Worm (Caenorhabditis elegans) whole organism, L3 larva: Measurements from ENCODE around the gene sek-3.
A peak's percentile ranks its signal among the peaks of the same experiment; 100 is the strongest.

ENCODE experiments used
- ama-1 ChIP-seq: fragments of 150-350 bp; optimal IDR thresholded peaks from 2 replicates; lab custom pipeline; 2018
- egl-27 ChIP-seq: sonication (generic microtip); optimal IDR thresholded peaks from 4 replicates; lab custom pipeline; 2017; ENCODE audit warnings: missing biosample characterization, missing genetic modification reagents, missing genetic modification characterization
- lin-15B ChIP-seq: fragments of 150-350 bp; optimal IDR thresholded peaks from 2 replicates; lab custom pipeline; 2014; ENCODE audit warnings: missing biosample characterization, missing genetic modification characterization
- lin-39 ChIP-seq: fragments of 150-350 bp; optimal IDR thresholded peaks from 2 replicates; lab custom pipeline; 2018; ENCODE audit warnings: missing biosample characterization, missing genetic modification reagents, missing genetic modification characterization
- mdl-1 ChIP-seq: fragments of 150-350 bp; optimal IDR thresholded peaks from 2 replicates; lab custom pipeline; 2014; ENCODE audit warnings: missing biosample characterization, missing genetic modification characterization
- nhr-12 ChIP-seq: fragments of 150-350 bp; optimal IDR thresholded peaks from 2 replicates; lab custom pipeline; 2014; ENCODE audit warnings: missing biosample characterization, missing genetic modification characterization
- nhr-76 ChIP-seq: fragments of 150-350 bp; sonication (generic microtip); optimal IDR thresholded peaks from 5 replicates; lab custom pipeline; 2014; ENCODE audit warnings: missing biosample characterization, missing genetic modification characterization
- sea-2 ChIP-seq: fragments of 150-350 bp; sonication (generic microtip); optimal IDR thresholded peaks from 4 replicates; lab custom pipeline; 2014; ENCODE audit warnings: missing biosample characterization, missing genetic modification reagents, missing genetic modification characterization
- snpc-4 ChIP-seq: fragments of 150-350 bp; optimal IDR thresholded peaks from 2 replicates; lab custom pipeline; 2014; ENCODE audit warnings: missing biosample characterization, missing genetic modification characterization

- TF ChIP-seq sea-2 (GFP tag; lab: Kevin White, UChicago), result no peak
- TF ChIP-seq nhr-76 (tag; lab: Kevin White, UChicago), result no peak
- TF ChIP-seq egl-27 (tag; lab: Kevin White, UChicago), result no peak
- no peak for TF ChIP-seq ama-1 (lab: Kevin White, UChicago)
- peak; percentile 62 for TF ChIP-seq lin-39 (tag; lab: Kevin White, UChicago)
- no peak for TF ChIP-seq mdl-1 (tag; lab: Kevin White, UChicago)
- no peak for TF ChIP-seq lin-15B (tag; lab: Kevin White, UChicago)
- no peak for TF ChIP-seq snpc-4 (tag; lab: Kevin White, UChicago)
- no peak for TF ChIP-seq nhr-12
Measured at ce11 chrX:5026461-5026860, 8.8 kb downstream of the sek-3 start.
